Worm (Caenorhabditis elegans): Measurements from ENCODE around the gene zhp-4.

zhp-4 gene

ce11 chrV:19142595-19142994 lies 41.0 kb upstream of the zhp-4 start (continued):
- TF ChIP-seq egrh-3 (GFP tag; IDR thresholded peaks at IDR 0.05) (peak; percentile 65), nhr-179 (tag; optimal IDR thresholded peaks at IDR 0.05) (peak; percentile 5), ama-1 (optimal IDR thresholded peaks at IDR 0.05) (no peak), ama-1 (GFP tag; optimal IDR thresholded peaks at IDR 0.05) (peak in 1 of 2 experiments; percentile 2), sptf-2 (GFP tag; optimal IDR thresholded peaks at IDR 0.05) (no peak), ztf-25 (GFP tag; IDR thresholded peaks at IDR 0.05) (0 out of 2 replicates have a peak, but pooled peaks have one; percentile 65), attf-3 (GFP tag; conservative IDR thresholded peaks at IDR 0.05) (0 out of 2 replicates have a peak, but pooled peaks have one; percentile 28), lsy-27 (tag; optimal IDR thresholded peaks at IDR 0.05; ENCODE audit: borderline replicate concordance, insufficient read depth) (no peak), zim-3 (tag; optimal IDR thresholded peaks at IDR 0.05) (no peak), rpc-1 (optimal IDR thresholded peaks at IDR 0.05) (peak; percentile 58), rpc-1 (tag; optimal IDR thresholded peaks at IDR 0.05) (peak; percentile 72), sea-2 (GFP tag; IDR thresholded peaks at IDR 0.05) (no peak), hlh-26 (GFP tag; conservative IDR thresholded peaks at IDR 0.05) (no peak), K12H6.12 (tag; optimal IDR thresholded peaks at IDR 0.05) (no peak), ztf-26 (tag; optimal IDR thresholded peaks at IDR 0.05) (no peak), ceh-100 (GFP tag; IDR thresholded peaks at IDR 0.05) (peak; percentile 48), C06A6.2 (GFP tag; conservative IDR thresholded peaks at IDR 0.05) (no peak), ztf-18 (tag; optimal IDR thresholded peaks at IDR 0.05) (peak; percentile 58), mcd-1 (GFP tag; IDR thresholded peaks at IDR 0.05) (peak; percentile 54), madf-10 (tag; optimal IDR thresholded peaks at IDR 0.05) (no peak), repo-1 (tag; optimal IDR thresholded peaks at IDR 0.05) (no peak), D2030.7 (GFP tag; IDR thresholded peaks at IDR 0.05) (0 out of 2 replicates have a peak, but pooled peaks have one; percentile 28)

- TF ChIP-seq attf-5 (GFP tag; optimal IDR thresholded peaks at IDR 0.05) (no peak), K11D2.4 (GFP tag; IDR thresholded peaks at IDR 0.05) (no peak), madf-6 (GFP tag; IDR thresholded peaks at IDR 0.05) (no peak), B0035.1 (tag; optimal IDR thresholded peaks at IDR 0.05) (no peak), egrh-3 (GFP tag; IDR thresholded peaks at IDR 0.05) (no peak), bed-1 (GFP tag; IDR thresholded peaks at IDR 0.05) (no peak), F23B12.7 (tag; optimal IDR thresholded peaks at IDR 0.05; ENCODE audit: insufficient read depth) (no peak), B0019.2 (GFP tag; conservative IDR thresholded peaks at IDR 0.05) (no peak), nfya-1 (tag; optimal IDR thresholded peaks at IDR 0.05; ENCODE audit: borderline replicate concordance, insufficient read depth) (no peak), dpl-1 (GFP tag; optimal IDR thresholded peaks at IDR 0.05) (no peak), ccch-3 (GFP tag; optimal IDR thresholded peaks at IDR 0.05) (no peak), ceh-79 (tag; optimal IDR thresholded peaks at IDR 0.05) (no peak), F49E8.2 (tag; optimal IDR thresholded peaks at IDR 0.05; ENCODE audit: insufficient read depth) (no peak), aptf-3 (GFP tag; IDR thresholded peaks at IDR 0.05) (no peak), attf-6 (GFP tag; IDR thresholded peaks at IDR 0.05) (no peak), unc-130 (GFP tag; optimal IDR thresholded peaks at IDR 0.05) (no peak)
Measured at ce11 chrV:19140495-19140894, 38.9 kb upstream of the zhp-4 start, which contains the start of gene cpg-23. Gene cpg-23, plus strand, starts transcription at chrV:19140795.

- TF ChIP-seq chd-7 (tag; optimal IDR thresholded peaks at IDR 0.05): no peak
- TF ChIP-seq madf-10 (tag; optimal IDR thresholded peaks at IDR 0.05): no peak
- TF ChIP-seq nhr-80 (tag; optimal IDR thresholded peaks at IDR 0.05): no peak
- no peak for TF ChIP-seq rec-8 (tag; optimal IDR thresholded peaks at IDR 0.05)
- TF ChIP-seq Y67H2A.10 (GFP tag; conservative IDR thresholded peaks at IDR 0.05): no peak
- TF ChIP-seq efl-1 (GFP tag; optimal IDR thresholded peaks at IDR 0.05): no peak
- TF ChIP-seq F37B4.10 (GFP tag; IDR thresholded peaks at IDR 0.05): no peak
- no peak for TF ChIP-seq mes-4 (tag; optimal IDR thresholded peaks at IDR 0.05)
- no peak for TF ChIP-seq snpc-1.1 (tag; optimal IDR thresholded peaks at IDR 0.05; ENCODE audit: insufficient read depth)
- no peak for TF ChIP-seq pbrm-1 (GFP tag; IDR thresholded peaks at IDR 0.05)
- no peak for TF ChIP-seq ztf-3 (GFP tag; optimal IDR thresholded peaks at IDR 0.05)
Measured at ce11 chrV:19136206-19136605, 34.6 kb upstream of the zhp-4 start, which contains the start of gene Y39B6A.9. Gene Y39B6A.9, plus strand, starts transcription at chrV:19136506.

All from whole organism, young adult.